Fruit fly (Drosophila melanogaster) whole organism, embryonic: ENCODE measurements around the gene Atg5.
A peak's percentile ranks its signal among the peaks of the same experiment; 100 is the strongest.

Source experiments
- ATbp ChIP-seq: fragments of 200-800 bp; sonication (Bioruptor generic); optimal IDR thresholded peaks from 2 replicates; lab custom pipeline; 2017; ENCODE audit warnings: missing biosample characterization, mild to moderate bottlenecking, missing genetic modification characterization, missing genetic modification reagents
- CG13123 ChIP-seq: fragments of 200-800 bp; sonication (Bioruptor generic); optimal IDR thresholded peaks from 2 replicates; lab custom pipeline; 2016; ENCODE audit warnings: missing biosample characterization, missing genetic modification characterization
- CG13775 ChIP-seq: fragments of 200-800 bp; sonication (Bioruptor generic); optimal IDR thresholded peaks from 3 replicates; lab custom pipeline; 2017; ENCODE audit warnings: missing biosample characterization, mild to moderate bottlenecking, missing genetic modification characterization
- CG14667 ChIP-seq: fragments of 200-800 bp; sonication (Bioruptor generic); IDR thresholded peaks from 2 replicates; pipeline ENCODE4 v1.3.6; 2022; ENCODE audit warnings: missing biosample characterization, missing genetic modification characterization
- CG1603 ChIP-seq: fragments of 200-800 bp; sonication (Bioruptor generic); optimal IDR thresholded peaks from 2 replicates; lab custom pipeline; 2019; ENCODE audit warnings: missing biosample characterization, mild to moderate bottlenecking, missing genetic modification characterization, moderate library complexity
- CG16863 ChIP-seq: fragments of 200-800 bp; sonication (Bioruptor generic); optimal IDR thresholded peaks from 3 replicates; lab custom pipeline; 2016; ENCODE audit warnings: missing biosample characterization, missing genetic modification characterization
- CG17568 ChIP-seq: fragments of 200-800 bp; sonication (Bioruptor generic); optimal IDR thresholded peaks from 2 replicates; lab custom pipeline; 2018; ENCODE audit warnings: missing biosample characterization, mild to moderate bottlenecking, missing genetic modification characterization, moderate library complexity
- CG2202 ChIP-seq: fragments of 200-800 bp; sonication (Bioruptor generic); optimal IDR thresholded peaks from 2 replicates; lab custom pipeline; 2018; ENCODE audit warnings: missing biosample characterization, mild to moderate bottlenecking, missing genetic modification characterization
- CG2712 ChIP-seq: fragments of 200-800 bp; optimal IDR thresholded peaks from 3 replicates; lab custom pipeline; 2019; ENCODE audit warnings: missing biosample characterization, mild to moderate bottlenecking, missing genetic modification characterization, moderate library complexity
- CG30403 ChIP-seq: fragments of 200-800 bp; sonication (Bioruptor generic); optimal IDR thresholded peaks from 3 replicates; lab custom pipeline; 2016; ENCODE audit warnings: missing biosample characterization, missing genetic modification characterization
- CG32532 ChIP-seq: fragments of 200-800 bp; sonication (Bioruptor generic); IDR thresholded peaks from 2 replicates; pipeline ENCODE4 v1.3.6; 2022; ENCODE audit warnings: missing biosample characterization, missing genetic modification characterization
- CG4360 ChIP-seq: fragments of 200-800 bp; sonication (Bioruptor generic); IDR thresholded peaks from 2 replicates; pipeline ENCODE4 v1.3.6; 2022; ENCODE audit warnings: missing biosample characterization, missing genetic modification characterization
- CG4404 ChIP-seq: fragments of 200-800 bp; sonication (Bioruptor generic); IDR thresholded peaks from 2 replicates; pipeline ENCODE4 v1.3.6; 2022; ENCODE audit warnings: missing biosample characterization, missing genetic modification characterization
- CG6175 ChIP-seq: fragments of 200-800 bp; sonication (Bioruptor generic); IDR thresholded peaks from 3 replicates; pipeline ENCODE4 v1.3.6; 2022; ENCODE audit warnings: missing biosample characterization, missing genetic modification characterization
- CG6272 ChIP-seq: fragments of 200-800 bp; sonication (Bioruptor generic); IDR thresholded peaks from 2 replicates; pipeline ENCODE4 v1.3.6; 2022; ENCODE audit warnings: missing biosample characterization, missing genetic modification characterization
- CG6791 ChIP-seq: fragments of 200-800 bp; sonication (Bioruptor generic); IDR thresholded peaks from 3 replicates; pipeline ENCODE4 v1.3.6; 2022; ENCODE audit warnings: missing biosample characterization, missing genetic modification characterization; ENCODE audit not compliant: partially characterized antibody
- CG6813 ChIP-seq: fragments of 200-800 bp; sonication (Bioruptor generic); optimal IDR thresholded peaks from 2 replicates; lab custom pipeline; 2017; ENCODE audit warnings: missing biosample characterization, missing genetic modification characterization, mild to moderate bottlenecking, moderate library complexity, missing genetic modification reagents
- CG7271 ChIP-seq: fragments of 200-800 bp; sonication (Bioruptor generic); optimal IDR thresholded peaks from 2 replicates; lab custom pipeline; 2018; ENCODE audit warnings: missing biosample characterization, mild to moderate bottlenecking, missing genetic modification characterization, moderate library complexity
- CG7357 ChIP-seq: fragments of 200-800 bp; sonication (Bioruptor generic); IDR thresholded peaks from 3 replicates; pipeline ENCODE4 v1.3.6; 2022; ENCODE audit warnings: missing biosample characterization, missing genetic modification characterization
- CG7372 ChIP-seq: fragments of 200-800 bp; sonication (Bioruptor generic); IDR thresholded peaks from 2 replicates; pipeline ENCODE4 v1.3.6; 2022; ENCODE audit warnings: missing biosample characterization, missing genetic modification characterization
- CG9727 ChIP-seq: fragments of 200-800 bp; sonication (Bioruptor generic); optimal IDR thresholded peaks from 3 replicates; lab custom pipeline; 2017; ENCODE audit warnings: missing biosample characterization, mild to moderate bottlenecking, missing genetic modification characterization
- CG9876 ChIP-seq: fragments of 200-800 bp; sonication (Bioruptor generic); optimal IDR thresholded peaks from 2 replicates; lab custom pipeline; 2016; ENCODE audit warnings: missing biosample characterization, missing genetic modification characterization
- CG9932 ChIP-seq: fragments of 200-800 bp; sonication (Bioruptor generic); IDR thresholded peaks from 2 replicates; pipeline ENCODE4 v1.3.6; 2022; ENCODE audit warnings: missing biosample characterization, missing genetic modification characterization
- CTCF ChIP-seq: fragments of 200-800 bp; sonication (Bioruptor generic); optimal IDR thresholded peaks from 2 replicates; lab custom pipeline; 2017; ENCODE audit warnings: missing biosample characterization, mild to moderate bottlenecking, missing genetic modification characterization, moderate library complexity
- D19B ChIP-seq: fragments of 200-800 bp; sonication (Bioruptor generic); optimal IDR thresholded peaks from 2 replicates; lab custom pipeline; 2017; ENCODE audit warnings: missing biosample characterization, mild to moderate bottlenecking, missing genetic modification characterization
- Deaf1 ChIP-seq: fragments of 200-800 bp; optimal IDR thresholded peaks from 3 replicates; lab custom pipeline; 2019; ENCODE audit warnings: missing biosample characterization, mild to moderate bottlenecking, missing genetic modification characterization, moderate library complexity
- Dip2 ChIP-seq: fragments of 200-800 bp; sonication (Bioruptor generic); IDR thresholded peaks from 2 replicates; pipeline ENCODE4 v1.3.6; 2022; ENCODE audit warnings: missing biosample characterization, missing genetic modification characterization
- HLHmδ ChIP-seq: fragments of 200-800 bp; sonication (Bioruptor generic); optimal IDR thresholded peaks from 2 replicates; lab custom pipeline; 2018; ENCODE audit warnings: missing biosample characterization, mild to moderate bottlenecking, missing genetic modification characterization, moderate library complexity
- Hsf ChIP-seq: fragments of 200-800 bp; sonication (Bioruptor generic); optimal IDR thresholded peaks from 3 replicates; lab custom pipeline; 2016; ENCODE audit warnings: missing biosample characterization, missing genetic modification characterization
- Mrtf ChIP-seq: fragments of 200-800 bp; sonication (Bioruptor generic); IDR thresholded peaks from 3 replicates; pipeline ENCODE4 v1.3.6; 2022; ENCODE audit warnings: missing biosample characterization, missing genetic modification characterization
- Vsx1 ChIP-seq: fragments of 200-800 bp; sonication (Bioruptor generic); optimal IDR thresholded peaks from 2 replicates; lab custom pipeline; 2017; ENCODE audit warnings: missing biosample characterization, mild to moderate bottlenecking, missing genetic modification characterization, missing genetic modification reagents
- al ChIP-seq: fragments of 200-800 bp; sonication (Bioruptor generic); IDR thresholded peaks from 2 replicates; pipeline ENCODE4 v1.3.6; 2022; ENCODE audit warnings: missing biosample characterization, missing genetic modification characterization
- dimm ChIP-seq: fragments of 200-800 bp; sonication (Bioruptor generic); IDR thresholded peaks from 2 replicates; pipeline ENCODE4 v1.3.6; 2022; ENCODE audit warnings: missing biosample characterization, missing genetic modification characterization
- esg ChIP-seq: fragments of 200-800 bp; sonication (Bioruptor generic); conservative IDR thresholded peaks from 2 replicates; pipeline ENCODE4 v1.3.6; 2022; ENCODE audit warnings: missing biosample characterization, missing genetic modification characterization
- fru ChIP-seq: fragments of >200 bp; optimal IDR thresholded peaks from 2 replicates; lab custom pipeline; 2017
- gcm2 ChIP-seq: fragments of 200-800 bp; sonication (Bioruptor generic); optimal IDR thresholded peaks from 2 replicates; lab custom pipeline; 2016; ENCODE audit warnings: missing biosample characterization, missing genetic modification characterization
- jing ChIP-seq: fragments of 200-800 bp; sonication (Bioruptor generic); optimal IDR thresholded peaks from 2 replicates; lab custom pipeline; 2018; ENCODE audit warnings: missing biosample characterization, mild to moderate bottlenecking, missing genetic modification characterization
- lab ChIP-seq: fragments of 200-800 bp; sonication (Bioruptor generic); optimal IDR thresholded peaks from 3 replicates; lab custom pipeline; 2017; ENCODE audit warnings: missing biosample characterization, missing genetic modification characterization, mild to moderate bottlenecking, moderate library complexity, missing genetic modification reagents
- nerfin-1 ChIP-seq: fragments of 200-800 bp; sonication (Bioruptor generic); optimal IDR thresholded peaks from 3 replicates; lab custom pipeline; 2019; ENCODE audit warnings: missing biosample characterization, mild to moderate bottlenecking, missing genetic modification characterization, moderate library complexity
- onecut ChIP-seq: fragments of 200-800 bp; sonication (Bioruptor generic); IDR thresholded peaks from 2 replicates; pipeline ENCODE4 v1.3.6; 2022; ENCODE audit warnings: missing biosample characterization, missing genetic modification characterization
- schlank ChIP-seq: fragments of 200-800 bp; sonication (Bioruptor generic); optimal IDR thresholded peaks from 2 replicates; lab custom pipeline; 2018; ENCODE audit warnings: missing biosample characterization, mild to moderate bottlenecking, missing genetic modification characterization
- seq ChIP-seq: fragments of 200-800 bp; sonication (Bioruptor generic); IDR thresholded peaks from 2 replicates; pipeline ENCODE4 v1.3.6; 2022; ENCODE audit warnings: missing biosample characterization, missing genetic modification characterization
- so ChIP-seq: fragments of 200-800 bp; sonication (Bioruptor generic); IDR thresholded peaks from 3 replicates; pipeline ENCODE4 v1.3.6; 2022; ENCODE audit warnings: missing biosample characterization, missing genetic modification characterization
- ssp ChIP-seq: fragments of 200-800 bp; sonication (Bioruptor generic); IDR thresholded peaks from 2 replicates; pipeline ENCODE4 v1.3.6; 2022; ENCODE audit warnings: missing biosample characterization, missing genetic modification characterization
- unc-4 ChIP-seq: fragments of 200-800 bp; sonication (Bioruptor generic); IDR thresholded peaks from 2 replicates; pipeline ENCODE4 v1.3.6; 2022; ENCODE audit warnings: missing biosample characterization, missing genetic modification characterization; ENCODE audit not compliant: partially characterized antibody
- unpg ChIP-seq: fragments of 200-800 bp; sonication (Bioruptor generic); optimal IDR thresholded peaks from 3 replicates; lab custom pipeline; 2018; ENCODE audit warnings: missing biosample characterization, mild to moderate bottlenecking, missing genetic modification characterization, moderate library complexity
- vnd ChIP-seq: fragments of 200-800 bp; sonication (Bioruptor generic); IDR thresholded peaks from 3 replicates; pipeline ENCODE4 v1.3.6; 2022; ENCODE audit warnings: missing biosample characterization, missing genetic modification characterization; ENCODE audit not compliant: partially characterized antibody
- wek ChIP-seq: fragments of 200-800 bp; sonication (Bioruptor generic); optimal IDR thresholded peaks from 3 replicates; lab custom pipeline; 2018; ENCODE audit warnings: missing biosample characterization, mild to moderate bottlenecking, missing genetic modification characterization, moderate library complexity
- yki ChIP-seq: fragments of >200 bp; optimal IDR thresholded peaks from 3 replicates; lab custom pipeline; 2018

Atg5 gene

dm6 chrX:7285995-7286985 lies 37.3 kb downstream of the Atg5 start, which contains the start of gene CG2059 (continued):
- TF ChIP-seq Mrtf (GFP tag; lab: Robert Waterston, UW) (no peak), CG16863 (GFP tag; lab: Kevin White, UChicago) (peak; percentile 39), Hsf (GFP tag; lab: Kevin White, UChicago) (peak; percentile 40), CG9727 (GFP tag; lab: Kevin White, UChicago) (peak; percentile 49), onecut (GFP tag; lab: Robert Waterston, UW) (0 out of 2 replicates have a peak, but pooled peaks have one; percentile 19), Dip2 (GFP tag; lab: Robert Waterston, UW) (no peak), CTCF (GFP tag; lab: Kevin White, UChicago) (peak; percentile 47), unpg (GFP tag; lab: Kevin White, UChicago) (no peak), CG2202 (tag; lab: Kevin White, UChicago) (peak; percentile 39), lab (GFP tag; lab: Kevin White, UChicago) (peak; percentile 55), CG13123 (GFP tag; lab: Kevin White, UChicago) (no peak), CG6813 (GFP tag; lab: Kevin White, UChicago) (peak; percentile 20), CG13775 (GFP tag; lab: Kevin White, UChicago) (peak; percentile 48), CG17568 (GFP tag; lab: Kevin White, UChicago) (no peak), gcm2 (GFP tag; lab: Kevin White, UChicago) (no peak), ATbp (GFP tag; lab: Kevin White, UChicago) (no peak), nerfin-1 (tag; lab: Kevin White, UChicago) (no peak), al (GFP tag; lab: Robert Waterston, UW) (peak; percentile 6; the same call in 1 of the 2 replicates), wek (no peak), ssp (peak; percentile 53), D19B (peak; percentile 0), HLHmδ (GFP tag; lab: Kevin White, UChicago) (peak; percentile 23), CG7271 (tag; lab: Kevin White, UChicago) (peak; percentile 27), CG14667 (GFP tag; lab: Robert Waterston, UW) (0 out of 2 replicates have a peak, but pooled peaks have one; percentile 11), Deaf1 (no peak), CG4360 (GFP tag; lab: Robert Waterston, UW) (peak; percentile 19), Vsx1 (no peak), fru (lab: Kevin White, UChicago) (no peak), CG32532 (GFP tag; lab: Robert Waterston, UW) (peak; percentile 52; the same call in 1 of the 2 replicates), CG1603 (tag; lab: Kevin White, UChicago) (peak; percentile 100), CG9932 (GFP tag; lab: Robert Waterston, UW) (peak; percentile 74), CG7357 (no peak), yki (lab: Kevin White, UChicago) (no peak), CG4404 (GFP tag; lab: Robert Waterston, UW) (peak; percentile 32), CG2712 (tag; lab: Kevin White, UChicago) (peak; percentile 53), esg (GFP tag; lab: Robert Waterston, UW) (peak; percentile 34; the same call in 1 of the 2 replicates), unc-4 (GFP tag; lab: Robert Waterston, UW) (no peak), CG6175 (GFP tag; lab: Robert Waterston, UW) (0 out of 3 replicates have a peak, but pooled peaks have one; percentile 15), CG7372 (GFP tag; lab: Robert Waterston, UW) (peak; percentile 42; the same call in 1 of the 2 replicates), CG6791 (peak; percentile 59; the same call in 2 of the 3 replicates), dimm (GFP tag; lab: Robert Waterston, UW) (no peak), so (GFP tag; lab: Robert Waterston, UW) (0 out of 3 replicates have a peak, but pooled peaks have one; percentile 46), seq (GFP tag; lab: Robert Waterston, UW) (no peak), CG9876 (GFP tag; lab: Kevin White, UChicago) (peak; percentile 66), CG30403 (peak; percentile 48), vnd (GFP tag; lab: Robert Waterston, UW) (no peak), jing (GFP tag; lab: Kevin White, UChicago) (no peak), CG6272 (GFP tag; lab: Robert Waterston, UW) (peak; percentile 47), schlank (tag; lab: Kevin White, UChicago) (peak; percentile 5)
